Worm (Caenorhabditis elegans): Measurements from ENCODE around the gene dhs-6.
"Not testable (repeated sequence)": the region's sequence is repeated elsewhere in the genome, so short reads cannot be mapped to it uniquely, and the experiment has no call there.

ce11 chrII:5630851-5631401 lies 11.8 kb upstream of the dhs-6 start, which contains the start of the genes F59E12.6 and npl-4.1:
- TF ChIP-seq lin-39 (tag; optimal IDR thresholded peaks at IDR 0.05); ctbp-1 (GFP tag; IDR thresholded peaks at IDR 0.05); F37D6.2 (tag; optimal IDR thresholded peaks at IDR 0.05); dmd-8 (GFP tag; IDR thresholded peaks at IDR 0.05); F49E8.2 (tag; optimal IDR thresholded peaks at IDR 0.05; ENCODE audit: borderline replicate concordance); unc-39 (tag; optimal IDR thresholded peaks at IDR 0.05); mdt-29 (GFP tag; IDR thresholded peaks at IDR 0.05); ama-1 (optimal IDR thresholded peaks at IDR 0.05); snpc-4 (tag; optimal IDR thresholded peaks at IDR 0.05); mep-1 (tag; optimal IDR thresholded peaks at IDR 0.05); lsy-2 (tag; optimal IDR thresholded peaks at IDR 0.05); F44E2.7 (GFP tag; IDR thresholded peaks at IDR 0.05): not testable (repeated sequence)
